Worm (Caenorhabditis elegans) whole organism, L2 larva: ENCODE data around the gene F52G3.1.
A peak's percentile ranks its signal among the peaks of the same experiment; 100 is the strongest.

Experiments
- ZK546.5 ChIP-seq: sonication (generic microtip); optimal IDR thresholded peaks from 2 replicates; lab custom pipeline; 2017; ENCODE audit warnings: missing biosample characterization, missing genetic modification characterization
- alr-1 ChIP-seq: fragments of 150-350 bp; optimal IDR thresholded peaks from 2 replicates; lab custom pipeline; 2014; ENCODE audit warnings: missing biosample characterization, missing genetic modification characterization
- aly-2 ChIP-seq: fragments of 150-350 bp; optimal IDR thresholded peaks from 2 replicates; lab custom pipeline; 2014; ENCODE audit warnings: missing biosample characterization, missing genetic modification characterization
- ama-1 ChIP-seq: fragments of 150-350 bp; optimal IDR thresholded peaks from 2 replicates; lab custom pipeline; 2018; ENCODE audit warnings: inconsistent platforms
- blmp-1 ChIP-seq: sonication (generic microtip); optimal IDR thresholded peaks from 2 replicates; lab custom pipeline; 2017; ENCODE audit warnings: missing genetic modification characterization, mild to moderate bottlenecking, missing compliant biosample characterization, antibody characterized with exemption, moderate library complexity; ENCODE audit not compliant: insufficient read depth
- ceh-16 ChIP-seq: fragments of 150-350 bp; optimal IDR thresholded peaks from 2 replicates; lab custom pipeline; 2014; ENCODE audit warnings: missing biosample characterization, missing genetic modification characterization
- crh-2 ChIP-seq: sonication (generic microtip); optimal IDR thresholded peaks from 2 replicates; lab custom pipeline; 2017; ENCODE audit warnings: missing biosample characterization, missing genetic modification characterization
- fos-1 ChIP-seq: fragments of 150-350 bp; optimal IDR thresholded peaks from 2 replicates; lab custom pipeline; 2014; ENCODE audit warnings: missing biosample characterization, missing genetic modification characterization
- gmeb-1 ChIP-seq: fragments of 150-350 bp; optimal IDR thresholded peaks from 2 replicates; lab custom pipeline; 2014; ENCODE audit warnings: missing biosample characterization, missing genetic modification characterization
- lin-13 ChIP-seq: fragments of 150-350 bp; optimal IDR thresholded peaks from 2 replicates; lab custom pipeline; 2014; ENCODE audit warnings: missing biosample characterization, missing genetic modification reagents, missing genetic modification characterization
- lsy-2 ChIP-seq, 2 experiments: fragments of 150-350 bp in 1 of 2; sonication (generic microtip) in 1 of 2; optimal IDR thresholded peaks; 2 replicates each; lab custom pipeline; 2014 to 2017; ENCODE audit warnings: missing biosample characterization in 2 of 2, missing genetic modification characterization in 2 of 2
- mab-5 ChIP-seq: fragments of 150-350 bp; optimal IDR thresholded peaks from 2 replicates; lab custom pipeline; 2014; ENCODE audit warnings: missing biosample characterization, missing genetic modification characterization
- mbf-1 ChIP-seq: sonication (generic microtip); optimal IDR thresholded peaks from 2 replicates; lab custom pipeline; 2017; ENCODE audit warnings: missing biosample characterization, missing genetic modification characterization
- mdl-1 ChIP-seq, 2 experiments: fragments of 150-350 bp in 1 of 2; sonication (generic microtip) in 1 of 2; optimal IDR thresholded peaks; 2 replicates each; lab custom pipeline; 2017; ENCODE audit warnings: missing biosample characterization in 2 of 2, missing genetic modification characterization in 2 of 2
- nhr-10 ChIP-seq: sonication (generic microtip); optimal IDR thresholded peaks from 2 replicates; lab custom pipeline; 2017; ENCODE audit warnings: missing biosample characterization, missing genetic modification characterization
- nhr-129 ChIP-seq: fragments of 150-350 bp; optimal IDR thresholded peaks from 2 replicates; lab custom pipeline; 2014; ENCODE audit warnings: missing biosample characterization, missing genetic modification characterization
- nhr-23 ChIP-seq: fragments of 150-350 bp; optimal IDR thresholded peaks from 2 replicates; lab custom pipeline; 2014; ENCODE audit warnings: missing biosample characterization, missing genetic modification reagents, missing genetic modification characterization
- nhr-25 ChIP-seq: fragments of 150-350 bp; sonication (generic microtip); optimal IDR thresholded peaks from 3 replicates; lab custom pipeline; 2014; ENCODE audit warnings: missing biosample characterization, missing genetic modification characterization
- nhr-77 ChIP-seq: fragments of 150-350 bp; optimal IDR thresholded peaks from 2 replicates; lab custom pipeline; 2014; ENCODE audit warnings: missing biosample characterization, missing genetic modification characterization
- peb-1 ChIP-seq: fragments of 150-350 bp; optimal IDR thresholded peaks from 2 replicates; lab custom pipeline; 2014; ENCODE audit warnings: missing biosample characterization, missing genetic modification characterization
- sem-4 ChIP-seq: fragments of 150-350 bp; optimal IDR thresholded peaks from 2 replicates; lab custom pipeline; 2014; ENCODE audit warnings: missing biosample characterization, missing genetic modification reagents, missing genetic modification characterization
- skn-1 ChIP-seq: sonication (generic microtip); optimal IDR thresholded peaks from 2 replicates; lab custom pipeline; 2017; ENCODE audit warnings: missing biosample characterization, missing genetic modification characterization
- sma-3 ChIP-seq: sonication (generic microtip); optimal IDR thresholded peaks from 2 replicates; lab custom pipeline; 2016; ENCODE audit warnings: missing genetic modification reagents, missing genetic modification characterization, missing compliant biosample characterization
- sma-9 ChIP-seq, 2 experiments: fragments of 150-350 bp in 1 of 2; sonication (generic microtip) in 1 of 2; optimal IDR thresholded peaks; 2 replicates each; lab custom pipeline; 2014 to 2016; ENCODE audit warnings: missing genetic modification characterization in 2 of 2, mild to moderate bottlenecking in 1 of 2, missing biosample characterization in 1 of 2, missing compliant biosample characterization in 1 of 2, missing genetic modification reagents in 1 of 2, moderate library complexity in 1 of 2
- unc-39 ChIP-seq: fragments of 150-350 bp; optimal IDR thresholded peaks from 2 replicates; lab custom pipeline; 2014; ENCODE audit warnings: missing biosample characterization, missing genetic modification characterization
- unc-62 ChIP-seq: fragments of 150-350 bp; optimal IDR thresholded peaks from 2 replicates; lab custom pipeline; 2014; ENCODE audit warnings: missing biosample characterization, missing genetic modification reagents, missing genetic modification characterization
- zag-1 ChIP-seq: fragments of 150-350 bp; optimal IDR thresholded peaks from 2 replicates; lab custom pipeline; 2014; ENCODE audit warnings: missing biosample characterization, missing genetic modification characterization
- ztf-1 ChIP-seq: fragments of 200-800 bp; sonication (Bioruptor generic); conservative IDR thresholded peaks from 2 replicates; pipeline ENCODE4 v1.3.6; 2022; ENCODE audit warnings: missing genetic modification characterization, missing compliant biosample characterization
- ztf-11 ChIP-seq: sonication (generic microtip); optimal IDR thresholded peaks from 2 replicates; lab custom pipeline; 2017; ENCODE audit warnings: missing biosample characterization, missing genetic modification characterization
- ztf-4 ChIP-seq: fragments of 150-350 bp; optimal IDR thresholded peaks from 2 replicates; lab custom pipeline; 2014; ENCODE audit warnings: missing biosample characterization, missing genetic modification characterization

Gene F52G3.1

DNA sequence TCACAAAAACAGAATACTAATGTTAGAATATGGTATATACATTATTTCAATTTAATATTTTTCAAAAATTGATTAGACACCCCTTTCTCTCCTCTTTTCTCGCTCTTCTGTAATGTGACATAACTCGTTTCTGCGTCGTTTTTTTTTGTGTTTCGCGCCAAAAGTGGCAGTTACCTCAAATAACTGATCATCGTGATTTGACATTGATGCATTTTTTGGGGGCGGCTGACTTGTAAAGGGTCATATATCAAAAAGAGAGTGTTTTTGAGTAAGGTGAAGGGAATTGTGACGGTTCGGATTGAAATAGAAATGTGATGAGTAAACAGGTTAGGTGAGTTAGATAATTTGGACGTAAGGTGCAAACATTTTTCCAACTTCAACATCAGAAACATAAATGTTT lies 34.3 kb downstream of the F52G3.1 start:
- peak; percentile 66 for TF ChIP-seq nhr-25
- no peak for TF ChIP-seq sma-3 (GFP tag; lab: Kevin White, UChicago)
- no peak for TF ChIP-seq ceh-16 (tag; lab: Kevin White, UChicago)

- TF ChIP-seq nhr-129: no peak
- no peak for TF ChIP-seq zag-1 (tag; lab: Kevin White, UChicago)
- no peak for TF ChIP-seq ZK546.5 (tag; lab: Kevin White, UChicago)
- no peak for TF ChIP-seq nhr-77 (tag; lab: Kevin White, UChicago)
- TF ChIP-seq nhr-23: no peak
- no peak for TF ChIP-seq lin-13
- no peak for TF ChIP-seq gmeb-1 (tag; lab: Kevin White, UChicago)
- TF ChIP-seq mdl-1 (tag; optimal IDR thresholded peaks at IDR 0.05; lab: Kevin White, UChicago): no peak
- no peak for TF ChIP-seq unc-39 (tag; lab: Kevin White, UChicago)
- TF ChIP-seq mbf-1 (tag; lab: Kevin White, UChicago): no peak
- no peak for TF ChIP-seq skn-1
- no peak for TF ChIP-seq fos-1
- no peak for TF ChIP-seq peb-1 (tag; lab: Kevin White, UChicago)
- TF ChIP-seq aly-2 (tag; lab: Kevin White, UChicago): no peak
- no peak for TF ChIP-seq unc-62
- no peak for TF ChIP-seq ztf-4 (tag; lab: Kevin White, UChicago)
These were observed 35.3 kb downstream of the F52G3.1 start for ce11 chrX:16998981-16999380.

DNA sequence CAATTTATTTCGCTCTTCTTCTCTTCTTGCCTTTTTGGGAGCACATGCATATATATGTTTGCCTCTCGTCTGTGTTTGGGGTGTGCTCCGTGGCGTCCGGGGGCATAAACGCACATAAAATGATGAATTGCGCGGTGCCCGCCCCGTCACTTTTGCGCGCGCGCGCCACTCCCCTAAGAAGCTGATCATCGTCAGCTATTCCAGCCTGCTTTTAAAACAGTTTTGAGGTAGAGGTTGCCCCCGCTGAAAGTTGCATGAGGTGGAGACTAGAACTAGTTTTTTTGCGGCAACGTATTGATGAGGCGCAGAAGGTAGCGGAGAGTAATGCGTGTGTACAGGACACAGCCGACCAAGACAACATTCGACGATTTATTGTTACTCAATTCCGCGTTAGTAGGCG lies 36.0 kb downstream of the F52G3.1 start:
- no peak for TF ChIP-seq alr-1 (tag; lab: Kevin White, UChicago)
- TF ChIP-seq lin-13: no peak
- TF ChIP-seq mab-5 (tag; lab: Kevin White, UChicago): peak; percentile 11

DNA sequence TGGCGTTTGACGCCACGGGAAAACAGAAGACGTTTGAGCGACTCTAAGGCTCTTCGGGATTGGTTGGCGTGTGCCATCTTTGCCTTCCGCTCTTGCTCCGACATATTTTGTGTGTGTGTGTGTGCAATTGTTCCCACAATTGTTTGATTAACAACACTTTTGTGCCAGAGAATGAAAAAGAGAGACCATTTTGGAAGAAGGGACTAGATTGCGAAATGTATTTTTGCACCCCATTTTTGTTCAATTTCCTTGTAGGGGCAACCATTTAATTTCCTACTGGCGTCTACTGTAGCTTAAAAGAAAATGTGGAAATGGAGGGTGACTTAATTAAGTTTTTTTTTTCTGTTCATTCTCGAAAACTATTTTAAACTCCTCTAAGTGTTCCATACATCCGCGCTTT lies 38.5 kb downstream of the F52G3.1 start:
- TF ChIP-seq ceh-16 (tag; lab: Kevin White, UChicago) (no peak), mdl-1 (tag; optimal IDR thresholded peaks at IDR 0.05; lab: Kevin White, UChicago) (no peak), lsy-2 (tag; optimal IDR thresholded peaks at IDR 0.05; lab: Kevin White, UChicago) (peak in 1 of 2 experiments; percentile 24), zag-1 (tag; lab: Kevin White, UChicago) (peak; percentile 20), peb-1 (tag; lab: Kevin White, UChicago) (no peak), sma-9 (GFP tag; optimal IDR thresholded peaks at IDR 0.05; lab: Kevin White, UChicago) (peak; percentile 8), sma-9 (tag; optimal IDR thresholded peaks at IDR 0.05; lab: Kevin White, UChicago) (no peak), fos-1 (no peak), sem-4 (tag; lab: Kevin White, UChicago) (peak; percentile 1)

- no peak for TF ChIP-seq ZK546.5 (tag; lab: Kevin White, UChicago)
- TF ChIP-seq lin-13: peak; percentile 5
- TF ChIP-seq nhr-77 (tag; lab: Kevin White, UChicago): no peak
- no peak for TF ChIP-seq crh-2 (tag; lab: Kevin White, UChicago)
- TF ChIP-seq sma-9 (GFP tag; optimal IDR thresholded peaks at IDR 0.05; lab: Kevin White, UChicago): no peak
- TF ChIP-seq sma-9 (tag; optimal IDR thresholded peaks at IDR 0.05; lab: Kevin White, UChicago): no peak
- peak; percentile 36 for TF ChIP-seq nhr-129
- no peak for TF ChIP-seq ama-1 (lab: Kevin White, UChicago)
- TF ChIP-seq peb-1 (tag; lab: Kevin White, UChicago): no peak
- peak; percentile 68 for TF ChIP-seq mab-5 (tag; lab: Kevin White, UChicago)
- TF ChIP-seq nhr-10 (tag; lab: Kevin White, UChicago): no peak
- TF ChIP-seq nhr-25: no peak
- TF ChIP-seq ztf-11: no peak
- TF ChIP-seq sem-4 (tag; lab: Kevin White, UChicago): peak; percentile 75
- peak in 1 of 2 experiments; percentile 16 for TF ChIP-seq lsy-2 (tag; optimal IDR thresholded peaks at IDR 0.05; lab: Kevin White, UChicago)
These were observed 39.9 kb downstream of the F52G3.1 start for ce11 chrX:17003473-17004123.

ce11 chrX:17006843-17007242 lies 43.2 kb downstream of the F52G3.1 start:
- TF ChIP-seq nhr-129: no peak
- no peak for TF ChIP-seq ztf-1
- TF ChIP-seq gmeb-1 (tag; lab: Kevin White, UChicago): no peak

DNA sequence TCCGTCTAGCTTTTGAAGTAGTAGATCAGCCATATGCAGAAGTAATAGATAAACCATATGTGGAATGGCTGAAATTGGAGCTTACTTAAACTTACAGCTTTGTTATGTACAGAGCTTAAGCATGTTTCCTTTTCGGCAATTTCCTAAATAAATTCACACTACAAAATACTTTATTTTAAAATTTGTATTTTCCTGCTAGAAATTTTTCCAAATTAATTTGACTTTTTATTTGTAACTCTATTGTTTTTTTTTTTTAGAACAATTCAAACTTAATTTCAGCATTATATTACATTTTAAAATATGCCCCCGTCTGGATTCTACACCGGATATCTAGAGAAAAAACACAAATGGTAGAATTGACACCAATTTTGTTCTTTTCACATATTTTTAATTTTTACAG lies 49.5 kb downstream of the F52G3.1 start, which contains the start of gene F35B3.3:
Gene F35B3.3, plus strand, starts transcription at position 301 of the 400 bp plus-strand sequence.
- TF ChIP-seq unc-62: no peak
- TF ChIP-seq ztf-11: no peak
- no peak for TF ChIP-seq mdl-1 (tag; optimal IDR thresholded peaks at IDR 0.05; lab: Kevin White, UChicago)
- no peak for TF ChIP-seq sem-4 (tag; lab: Kevin White, UChicago)
- TF ChIP-seq mbf-1 (tag; lab: Kevin White, UChicago): no peak
- no peak for TF ChIP-seq skn-1
- no peak for TF ChIP-seq gmeb-1 (tag; lab: Kevin White, UChicago)
- TF ChIP-seq blmp-1 (tag; lab: Kevin White, UChicago): no peak
